Worm (Caenorhabditis elegans) whole organism, L4 larva: ENCODE measurements around the gene Y75B8A.10.

Experiments
- T20F7.1 ChIP-seq: fragments of 200-800 bp; sonication (Bioruptor generic); optimal IDR thresholded peaks from 2 replicates; lab custom pipeline; 2018; ENCODE audit warnings: mild to moderate bottlenecking, missing genetic modification characterization, missing compliant biosample characterization
- aly-2 ChIP-seq: sonication (generic microtip); optimal IDR thresholded peaks from 2 replicates; lab custom pipeline; 2018; ENCODE audit warnings: missing biosample characterization, missing genetic modification characterization
- ama-1 ChIP-seq: fragments of 150-350 bp; optimal IDR thresholded peaks from 2 replicates; lab custom pipeline; 2014; ENCODE audit warnings: inconsistent platforms, mixed read lengths
- attf-4 ChIP-seq: sonication (generic microtip); optimal IDR thresholded peaks from 3 replicates; lab custom pipeline; 2017; ENCODE audit warnings: missing biosample characterization, missing genetic modification characterization
- ceh-28 ChIP-seq: fragments of 150-350 bp; optimal IDR thresholded peaks from 2 replicates; lab custom pipeline; 2014; ENCODE audit warnings: missing biosample characterization, missing genetic modification reagents, missing genetic modification characterization
- ces-1 ChIP-seq: fragments of 150-350 bp; sonication (generic microtip); optimal IDR thresholded peaks from 4 replicates; lab custom pipeline; 2014; ENCODE audit warnings: missing biosample characterization, missing genetic modification reagents, missing genetic modification characterization
- daf-12 ChIP-seq: fragments of 150-350 bp; optimal IDR thresholded peaks from 2 replicates; lab custom pipeline; 2014; ENCODE audit warnings: missing biosample characterization, missing genetic modification reagents, missing genetic modification characterization
- fkh-10 ChIP-seq: fragments of 150-350 bp; optimal IDR thresholded peaks from 2 replicates; lab custom pipeline; 2014; ENCODE audit warnings: missing biosample characterization, missing genetic modification reagents, missing genetic modification characterization
- pha-4 ChIP-seq, 2 experiments: fragments of 150-350 bp in 1 of 2; fragments of 200-800 bp in 1 of 2; sonication (Bioruptor generic) in 1 of 2; IDR thresholded peaks in 1 of 2; optimal IDR thresholded peaks in 1 of 2; 2 replicates each; pipeline versions ENCODE4 v1.3.6 to Lab custom; 2014 to 2022; ENCODE audit warnings: missing genetic modification characterization in 2 of 2, missing genetic modification reagents in 2 of 2, missing biosample characterization in 1 of 2, missing compliant biosample characterization in 1 of 2
- snpc-4 ChIP-seq: fragments of 150-350 bp; optimal IDR thresholded peaks from 2 replicates; lab custom pipeline; 2014; ENCODE audit warnings: missing biosample characterization, missing genetic modification characterization

DNA sequence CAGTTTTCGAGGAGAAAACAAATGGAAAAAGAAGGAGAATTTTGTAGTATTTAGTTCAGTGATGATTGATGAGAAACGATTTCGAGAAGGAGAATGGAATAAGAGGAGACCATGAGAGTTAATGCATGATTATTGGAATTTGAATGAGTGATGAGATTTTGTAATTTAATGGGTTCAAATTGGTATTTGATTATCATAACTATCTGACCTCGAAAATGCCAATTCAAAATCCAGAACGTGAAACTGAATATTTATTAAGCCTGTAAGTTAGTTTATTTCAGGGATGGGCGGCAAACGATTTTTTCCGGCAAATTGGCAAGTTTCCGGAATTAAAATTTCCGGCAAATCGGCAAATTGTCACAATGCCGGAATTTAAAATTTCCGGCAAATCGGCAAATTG, 49.7 kb downstream of the Y75B8A.10 start:
- no peak for TF ChIP-seq aly-2 (tag; lab: Kevin White, UChicago)
- no peak for TF ChIP-seq ceh-28 (tag; lab: Kevin White, UChicago)
- TF ChIP-seq attf-4 (tag; lab: Kevin White, UChicago) = no peak
- no peak for TF ChIP-seq pha-4 (GFP tag; IDR thresholded peaks at IDR 0.05; lab: Robert Waterston, UW)
- TF ChIP-seq pha-4 (tag; optimal IDR thresholded peaks at IDR 0.05; lab: Kevin White, UChicago) = no peak
- no peak for TF ChIP-seq ama-1 (lab: Kevin White, UChicago)
- TF ChIP-seq fkh-10 (GFP tag; lab: Kevin White, UChicago) = no peak
- TF ChIP-seq daf-12 (tag; lab: Kevin White, UChicago) = no peak
- no peak for TF ChIP-seq T20F7.1 (GFP tag; lab: Kevin White, UChicago)
- no peak for TF ChIP-seq ces-1 (GFP tag; lab: Kevin White, UChicago)
- no peak for TF ChIP-seq snpc-4 (tag; lab: Kevin White, UChicago)
